Worm (Caenorhabditis elegans) whole organism, L4 larva: ENCODE results near the gene H04D03.7.

Experiments
- aha-1 ChIP-seq: fragments of 150-350 bp; peaks from one replicate; lab custom pipeline; 2014; ENCODE audit warnings: missing biosample characterization, missing genetic modification characterization
- ceh-28 ChIP-seq: fragments of 150-350 bp; optimal IDR thresholded peaks from 2 replicates; lab custom pipeline; 2014; ENCODE audit warnings: missing biosample characterization, missing genetic modification reagents, missing genetic modification characterization

DNA sequence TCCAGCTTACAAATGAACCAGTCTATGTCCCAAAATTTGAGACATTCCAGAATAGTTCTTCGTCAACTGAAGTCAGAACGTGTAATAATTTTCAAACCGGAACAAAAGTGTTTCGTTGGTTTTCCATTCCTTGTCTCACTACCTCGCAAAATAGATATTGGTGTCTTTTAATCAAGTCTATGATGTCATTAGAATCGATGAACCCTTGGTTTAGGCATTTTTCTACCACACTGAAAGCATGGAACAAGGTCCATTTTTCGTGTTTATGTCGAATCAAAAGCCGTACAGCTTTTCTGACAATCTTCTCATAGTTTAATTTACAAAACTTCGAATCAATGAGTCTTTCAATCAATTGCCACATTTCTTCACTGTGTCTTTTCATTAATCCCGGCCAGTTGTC, at the start of gene H04D03.7:
- TF ChIP-seq ceh-28 (tag; lab: Kevin White, UChicago): no peak
- no peak for TF ChIP-seq aha-1 (tag; lab: Kevin White, UChicago)
